Fruit fly (Drosophila melanogaster) S2 (cell line): ENCODE data around the gene CG6686.

Source experiments
- CG8478 ChIP-seq: fragments of >200 bp; optimal IDR thresholded peaks from 2 replicates; lab custom pipeline; 2018
- CTCF ChIP-seq, 2 experiments: fragments of >200 bp; optimal IDR thresholded peaks; 2 replicates each; lab custom pipeline; 2018

CG6686 gene

dm6 chr2L:11942265-11942664 is 45.6 kb downstream of the CG6686 start:
- TF ChIP-seq CG8478 = no peak
- TF ChIP-seq CTCF (optimal IDR thresholded peaks at IDR 0.05; lab: Kevin White, UChicago) = no peak

- TF ChIP-seq CG8478 (no peak), CTCF (optimal IDR thresholded peaks at IDR 0.05; lab: Kevin White, UChicago) (peak; percentile 50 to 66)
Observed at dm6 chr2L:11940620-11941019, 47.2 kb downstream of the CG6686 start.

DNA sequence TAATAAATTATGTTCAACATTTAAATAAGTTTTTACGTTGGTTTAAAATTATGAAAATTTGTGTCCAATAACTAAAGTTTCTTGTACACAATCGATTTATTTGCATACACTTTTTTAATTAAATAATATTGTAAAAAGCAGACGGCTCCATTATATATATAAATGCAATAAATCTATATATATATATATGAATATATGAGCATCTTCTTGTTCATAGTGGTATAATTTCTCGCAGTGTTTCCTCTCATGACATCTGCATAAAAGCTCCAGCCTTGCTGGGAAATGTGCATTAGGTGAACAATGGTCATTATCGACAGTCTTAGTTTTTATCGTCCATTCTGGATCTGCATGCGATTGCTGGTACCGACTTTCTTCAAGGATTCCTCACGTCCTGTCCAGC is 50.2 kb downstream of the CG6686 start, which contains the start of gene Or33c:
Gene Or33c, plus strand, starts transcription at position 301 of the 400 bp plus-strand sequence.
- no peak for TF ChIP-seq CTCF (optimal IDR thresholded peaks at IDR 0.05; lab: Kevin White, UChicago)
- TF ChIP-seq CG8478 = no peak

DNA sequence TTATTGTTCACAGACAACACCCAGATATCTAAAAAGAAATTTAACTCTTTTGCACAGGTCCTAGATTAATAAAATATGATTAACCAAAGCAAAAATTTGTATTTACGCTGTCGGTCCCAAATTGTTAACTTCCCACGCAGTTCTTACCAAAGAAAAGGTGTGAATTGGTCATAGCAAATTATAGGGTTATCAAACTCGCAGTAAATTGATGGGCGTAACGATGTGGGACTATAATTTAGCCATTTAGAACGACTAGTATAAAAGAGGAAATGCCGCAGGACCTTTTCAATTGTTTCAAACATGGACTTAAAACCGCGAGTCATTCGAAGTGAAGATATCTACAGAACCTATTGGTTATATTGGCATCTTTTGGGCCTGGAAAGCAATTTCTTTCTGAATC is 52.0 kb downstream of the CG6686 start, which contains the start of gene Or33b:
Gene Or33b, plus strand, starts transcription at position 301 of the 400 bp plus-strand sequence.
- TF ChIP-seq CTCF (optimal IDR thresholded peaks at IDR 0.05; lab: Kevin White, UChicago) (no peak), CG8478 (no peak)
